Worm (Caenorhabditis elegans) whole organism, early embryonic: Measurements from ENCODE around the gene T13A10.64.

ENCODE experiments used
- B0310.2 ChIP-seq: sonication (generic microtip); optimal IDR thresholded peaks from 2 replicates; lab custom pipeline; 2016; ENCODE audit warnings: mild to moderate bottlenecking, missing genetic modification characterization, missing compliant biosample characterization
- ama-1 ChIP-seq: fragments of 150-350 bp; optimal IDR thresholded peaks from 2 replicates; lab custom pipeline; 2014
- ets-7 ChIP-seq: sonication (generic microtip); optimal IDR thresholded peaks from 2 replicates; lab custom pipeline; 2016; ENCODE audit warnings: missing genotype, missing genetic modification characterization, missing compliant biosample characterization
- hmbx-1 ChIP-seq: sonication (generic microtip); optimal IDR thresholded peaks from 2 replicates; lab custom pipeline; 2016; ENCODE audit warnings: mild to moderate bottlenecking, missing genetic modification characterization, missing compliant biosample characterization
- hmg-4 ChIP-seq: fragments of 200-800 bp; sonication (Bioruptor generic); optimal IDR thresholded peaks from 2 replicates; lab custom pipeline; 2018; ENCODE audit warnings: mild to moderate bottlenecking, missing genetic modification characterization, missing compliant biosample characterization

ce11 chrIV:6209337-6209736, 45.4 kb upstream of the T13A10.64 start:
- TF ChIP-seq B0310.2 (tag; lab: Kevin White, UChicago) (no peak), ama-1 (lab: Kevin White, UChicago) (no peak), hmg-4 (GFP tag; lab: Kevin White, UChicago) (no peak), ets-7 (tag; lab: Kevin White, UChicago) (no peak), hmbx-1 (no peak)
